Worm (Caenorhabditis elegans) whole organism, L3 larva: Measurements from ENCODE around the gene let-756.

Experiments
- fkh-10 ChIP-seq: sonication (generic microtip); optimal IDR thresholded peaks from 2 replicates; lab custom pipeline; 2017; ENCODE audit warnings: missing biosample characterization, missing genetic modification reagents, missing genetic modification characterization
- nfya-1 ChIP-seq: sonication (generic microtip); optimal IDR thresholded peaks from 2 replicates; lab custom pipeline; 2017; ENCODE audit warnings: missing genetic modification characterization, mild to moderate bottlenecking, missing compliant biosample characterization, antibody characterized with exemption, moderate library complexity; ENCODE audit not compliant: insufficient read depth
- nhr-237 ChIP-seq: fragments of 150-350 bp; optimal IDR thresholded peaks from 2 replicates; lab custom pipeline; 2014; ENCODE audit warnings: missing biosample characterization, missing genetic modification characterization

- TF ChIP-seq nfya-1 (tag; lab: Kevin White, UChicago) (no peak), nhr-237 (tag; lab: Kevin White, UChicago) (no peak), fkh-10 (no peak)
Observed at ce11 chrIII:6432939-6433338, 26.0 kb downstream of the let-756 start, which contains the start of gene vps-16.
